Fruit fly (Drosophila melanogaster): ENCODE measurements around the gene PolA2.

DNA sequence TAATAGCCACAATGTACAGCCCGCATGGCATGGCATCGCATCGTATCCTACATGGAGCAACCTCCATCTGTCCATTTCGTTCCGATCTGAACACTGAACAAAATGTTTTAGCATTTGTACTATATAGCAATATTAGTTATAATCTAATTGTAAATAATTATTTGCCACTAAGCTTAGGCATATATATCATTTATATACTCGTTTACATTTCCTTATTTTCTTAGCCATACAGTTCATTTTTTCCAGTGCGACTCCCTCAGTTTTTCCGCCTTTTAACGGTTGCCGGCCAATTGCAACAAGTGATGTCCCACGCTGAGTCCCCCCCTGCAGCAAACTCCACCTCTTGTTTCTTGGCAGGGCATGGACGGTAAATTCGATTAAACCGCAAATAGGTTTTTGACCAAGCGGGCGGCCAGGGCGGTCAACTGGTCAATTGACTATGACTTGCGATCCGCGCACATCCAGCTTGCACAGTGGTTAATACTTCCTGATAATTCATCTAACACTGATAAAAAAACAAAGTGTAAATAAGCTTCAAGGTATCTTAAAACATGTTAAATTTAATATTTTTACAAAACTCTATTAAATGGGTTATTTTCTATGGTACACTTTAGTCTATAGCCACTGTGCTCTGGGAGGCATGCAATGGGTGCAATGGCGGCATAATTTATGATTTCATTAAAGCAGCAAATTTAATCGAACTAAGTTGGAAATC is 29.2 kb upstream of the PolA2 start:
- no peak for TF ChIP-seq CTCF (optimal IDR thresholded peaks at IDR 0.05)
- TF ChIP-seq CG8478 (optimal IDR thresholded peaks at IDR 0.05), result no peak
